Worm (Caenorhabditis elegans): Measurements from ENCODE around the gene dlat-1.

ce11 chrV:14396123-14396669 lies 50.9 kb downstream of the dlat-1 start:
- TF ChIP-seq ets-7 (tag; optimal IDR thresholded peaks at IDR 0.05) (no peak), hnd-1 (tag; optimal IDR thresholded peaks at IDR 0.05) (no peak), hmbx-1 (tag; optimal IDR thresholded peaks at IDR 0.05) (no peak), ceh-36 (tag; optimal IDR thresholded peaks at IDR 0.05) (no peak), sea-1 (GFP tag; conservative IDR thresholded peaks at IDR 0.05) (no peak), ama-1 (optimal IDR thresholded peaks at IDR 0.05) (no peak), pes-1 (GFP tag; IDR thresholded peaks at IDR 0.05) (no peak), aly-1 (tag; optimal IDR thresholded peaks at IDR 0.05) (no peak), scrt-1 (GFP tag; IDR thresholded peaks at IDR 0.05) (no peak), tbx-37 (GFP tag; conservative IDR thresholded peaks at IDR 0.05) (no peak), flt-1 (GFP tag; IDR thresholded peaks at IDR 0.05) (no peak), F13C5.2 (tag; optimal IDR thresholded peaks at IDR 0.05) (no peak)
